Fruit fly (Drosophila melanogaster) S2 (cell line): ENCODE results near the gene Mtpalpha.

Experiments
- CG8478 ChIP-seq: fragments of >200 bp; optimal IDR thresholded peaks from 2 replicates; lab custom pipeline; 2018
- CTCF ChIP-seq, 2 experiments: fragments of >200 bp; optimal IDR thresholded peaks; 2 replicates each; lab custom pipeline; 2018

DNA sequence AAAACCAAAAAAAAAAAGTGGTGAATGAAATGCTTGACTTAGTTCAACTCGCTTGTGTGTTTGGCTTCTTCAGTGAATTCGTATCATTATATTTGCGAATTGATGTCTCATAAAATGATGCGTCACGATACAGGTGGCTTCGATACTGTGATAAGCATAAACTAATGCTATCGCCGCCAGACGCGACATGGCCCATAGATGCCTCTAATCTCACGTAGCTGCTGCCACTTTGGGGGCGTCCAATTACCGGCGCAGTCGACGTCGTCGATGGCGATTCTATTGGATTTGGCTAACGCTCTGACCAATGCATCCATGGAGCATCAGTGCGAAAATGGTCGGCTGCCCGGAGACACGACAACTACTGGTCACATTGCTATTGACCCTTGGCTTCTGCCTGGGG lies 32.7 kb downstream of the Mtpalpha start, which contains the start of gene CG13113:
- TF ChIP-seq CG8478 (lab: Kevin White, UChicago) (no peak), CTCF (optimal IDR thresholded peaks at IDR 0.05; lab: Kevin White, UChicago) (no peak)
